Fruit fly (Drosophila melanogaster): ENCODE data around the gene MTA1-like.

The MTA1-like gene

dm6 chr3R:5669740-5670659 lies 21.5 kb upstream of the MTA1-like start:
- peak; percentile 60 for TF ChIP-seq psq (GFP tag; optimal IDR thresholded peaks at IDR 0.05)
- no peak for TF ChIP-seq sage (GFP tag; optimal IDR thresholded peaks at IDR 0.05)

DNA sequence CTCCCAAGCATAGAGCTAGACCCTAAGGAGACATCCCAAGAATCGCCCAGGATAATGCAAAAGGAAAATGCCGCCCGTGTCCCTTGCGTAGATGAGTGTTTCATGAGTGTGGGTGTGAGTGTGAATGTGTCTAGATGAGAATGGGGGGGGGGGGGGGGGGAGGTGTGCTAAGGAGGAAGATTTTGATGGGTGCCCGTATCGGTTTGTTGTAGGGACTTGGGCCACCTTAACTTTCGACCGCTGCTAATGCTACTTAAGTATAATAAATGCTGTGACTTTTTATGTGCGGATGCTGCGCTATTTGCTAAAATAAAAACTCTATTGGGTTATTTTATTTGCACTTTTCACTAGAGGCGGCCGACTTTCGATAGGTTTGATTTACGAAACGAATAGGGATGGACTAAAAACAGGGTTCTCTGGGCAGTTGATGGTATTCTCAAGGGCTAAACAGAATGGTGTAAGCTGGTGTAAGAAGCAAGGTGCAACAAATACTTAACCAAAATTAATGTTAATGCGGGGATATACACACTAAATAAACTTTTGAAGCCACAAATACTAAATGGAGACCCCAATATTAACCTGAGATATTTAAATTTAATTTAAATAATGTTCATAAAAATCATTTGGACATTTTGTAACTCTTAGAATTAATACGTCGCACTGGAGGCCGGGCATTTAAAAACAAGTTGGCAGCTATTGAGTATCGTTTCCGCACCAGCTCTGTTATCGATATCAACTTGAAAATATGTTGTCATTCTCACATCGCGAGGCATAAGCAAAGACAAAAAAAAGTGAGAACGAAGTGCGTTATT lies 20.6 kb upstream of the MTA1-like start, which contains the start of the genes Xe7 and Atg17:
Gene Xe7, minus strand, starts transcription at position 407 of the 812 bp plus-strand sequence.
Gene Atg17, plus strand, starts transcription at position 786 of the 812 bp plus-strand sequence.
- peak; percentile 88 for TF ChIP-seq Sp1 (GFP tag; optimal IDR thresholded peaks at IDR 0.05)
- no peak for TF ChIP-seq CrebA (GFP tag; optimal IDR thresholded peaks at IDR 0.05; ENCODE audit: borderline replicate concordance)
- no peak for TF ChIP-seq Hr78 (GFP tag; optimal IDR thresholded peaks at IDR 0.05)
- peak; percentile 81 for TF ChIP-seq psq (GFP tag; optimal IDR thresholded peaks at IDR 0.05)
- TF ChIP-seq lola (GFP tag; optimal IDR thresholded peaks at IDR 0.05): no peak
- TF ChIP-seq GATAd (GFP tag; optimal IDR thresholded peaks at IDR 0.05): peak; percentile 85
- TF ChIP-seq Myc (optimal IDR thresholded peaks at IDR 0.05): peak; percentile 9
- TF ChIP-seq dmrt93B (GFP tag; optimal IDR thresholded peaks at IDR 0.05): peak; percentile 87
- TF ChIP-seq rgr (GFP tag; optimal IDR thresholded peaks at IDR 0.05): peak; percentile 91
- TF ChIP-seq Hnf4 (GFP tag; optimal IDR thresholded peaks at IDR 0.05): peak; percentile 88
- TF ChIP-seq Jra (GFP tag; optimal IDR thresholded peaks at IDR 0.05): peak; percentile 66
- TF ChIP-seq Mio (GFP tag; optimal IDR thresholded peaks at IDR 0.05): no peak
- TF ChIP-seq Dfd (GFP tag; optimal IDR thresholded peaks at IDR 0.05): peak; percentile 18
- TF ChIP-seq ey (GFP tag; optimal IDR thresholded peaks at IDR 0.05): peak; percentile 92
- peak; percentile 54 for TF ChIP-seq sage (GFP tag; optimal IDR thresholded peaks at IDR 0.05)
- peak; percentile 68 for TF ChIP-seq woc (GFP tag; optimal IDR thresholded peaks at IDR 0.05)
- peak; percentile 45 for TF ChIP-seq CG32264 (GFP tag; optimal IDR thresholded peaks at IDR 0.05)
- TF ChIP-seq Dif (GFP tag; optimal IDR thresholded peaks at IDR 0.05; ENCODE audit: partially characterized antibody): no peak
- peak; percentile 91 for TF ChIP-seq CG9705 (GFP tag; optimal IDR thresholded peaks at IDR 0.05)
- TF ChIP-seq dl (GFP tag; optimal IDR thresholded peaks at IDR 0.05; ENCODE audit: insufficient read depth in 1 of 2, partially characterized antibody in 2 of 2): no peak
- no peak for TF ChIP-seq N (GFP tag; optimal IDR thresholded peaks at IDR 0.05)
- TF ChIP-seq Vsx2 (GFP tag; optimal IDR thresholded peaks at IDR 0.05; ENCODE audit: partially characterized antibody): no peak
- TF ChIP-seq Hr83 (GFP tag; optimal IDR thresholded peaks at IDR 0.05; ENCODE audit: poor library complexity, severe bottlenecking): peak; percentile 31
- TF ChIP-seq pan (optimal IDR thresholded peaks at IDR 0.05): no peak
- no peak for TF ChIP-seq Abd-B (GFP tag; optimal IDR thresholded peaks at IDR 0.05)
- no peak for TF ChIP-seq tai (GFP tag; optimal IDR thresholded peaks at IDR 0.05)
- peak; percentile 95 for TF ChIP-seq HLH106 (tag; optimal IDR thresholded peaks at IDR 0.05)
- peak; percentile 90 for TF ChIP-seq h (GFP tag; optimal IDR thresholded peaks at IDR 0.05)
- no peak for TF ChIP-seq usp (GFP tag; optimal IDR thresholded peaks at IDR 0.05)
- peak; percentile 19 to 94 for TF ChIP-seq foxo (GFP tag; optimal IDR thresholded peaks at IDR 0.05)
- peak; percentile 86 for TF ChIP-seq OdsH (GFP tag; optimal IDR thresholded peaks at IDR 0.05)
- peak; percentile 85 for TF ChIP-seq dsf (GFP tag; optimal IDR thresholded peaks at IDR 0.05; ENCODE audit: borderline replicate concordance)
- TF ChIP-seq Rel (GFP tag; optimal IDR thresholded peaks at IDR 0.05): no peak
- peak; percentile 61 for TF ChIP-seq Rel (tag; optimal IDR thresholded peaks at IDR 0.05)
- TF ChIP-seq fru (GFP tag; optimal IDR thresholded peaks at IDR 0.05): peak; percentile 89
- peak; percentile 87 for TF ChIP-seq br (GFP tag; optimal IDR thresholded peaks at IDR 0.05)
- TF ChIP-seq brk (GFP tag; optimal IDR thresholded peaks at IDR 0.05): peak; percentile 77
- TF ChIP-seq sv (GFP tag; optimal IDR thresholded peaks at IDR 0.05): peak; percentile 89
- no peak for TF ChIP-seq jim (GFP tag; optimal IDR thresholded peaks at IDR 0.05)
